Worm (Caenorhabditis elegans) whole organism, L4 larva: ENCODE data around the gene K09C4.1.

Experiments
- F49E8.2 ChIP-seq: sonication (generic microtip); optimal IDR thresholded peaks from 2 replicates; lab custom pipeline; 2016; ENCODE audit warnings: missing compliant biosample characterization, mild to moderate bottlenecking, missing genetic modification characterization, borderline replicate concordance
- ceh-32 ChIP-seq: sonication (generic microtip); optimal IDR thresholded peaks from 2 replicates; lab custom pipeline; 2016; ENCODE audit warnings: mild to moderate bottlenecking, missing genetic modification characterization, missing compliant biosample characterization; ENCODE audit not compliant: poor library complexity
- dpl-1 ChIP-seq: fragments of 150-350 bp; optimal IDR thresholded peaks from 2 replicates; lab custom pipeline; 2014; ENCODE audit warnings: missing biosample characterization, missing genetic modification reagents, missing genetic modification characterization
- lin-13 ChIP-seq: fragments of 150-350 bp; optimal IDR thresholded peaks from 2 replicates; lab custom pipeline; 2014; ENCODE audit warnings: missing biosample characterization, missing genetic modification reagents, missing genetic modification characterization
- lir-3 ChIP-seq: sonication (generic microtip); optimal IDR thresholded peaks from 2 replicates; lab custom pipeline; 2016; ENCODE audit warnings: mild to moderate bottlenecking, missing genetic modification characterization, missing compliant biosample characterization
- madf-9 ChIP-seq: fragments of 200-800 bp; sonication (Bioruptor generic); conservative IDR thresholded peaks from 2 replicates; pipeline ENCODE4 v1.3.6; 2022; ENCODE audit warnings: missing genetic modification reagents, missing genetic modification characterization, missing compliant biosample characterization
- mdt-29 ChIP-seq: fragments of 200-800 bp; sonication (Bioruptor generic); IDR thresholded peaks from 2 replicates; pipeline ENCODE4 v1.3.6; 2022; ENCODE audit warnings: missing genetic modification reagents, missing genetic modification characterization, missing compliant biosample characterization
- nhr-102 ChIP-seq: sonication (generic microtip); optimal IDR thresholded peaks from 2 replicates; lab custom pipeline; 2016; ENCODE audit warnings: mild to moderate bottlenecking, missing genetic modification characterization, moderate library complexity, missing compliant biosample characterization
- nhr-11 ChIP-seq: fragments of 150-350 bp; optimal IDR thresholded peaks from 2 replicates; lab custom pipeline; 2014; ENCODE audit warnings: missing biosample characterization, missing genetic modification characterization
- nhr-237 ChIP-seq: sonication (generic microtip); optimal IDR thresholded peaks from 2 replicates; lab custom pipeline; 2017; ENCODE audit warnings: missing biosample characterization, missing genetic modification characterization
- pqm-1 ChIP-seq: sonication (generic microtip); optimal IDR thresholded peaks from 2 replicates; lab custom pipeline; 2017; ENCODE audit warnings: missing biosample characterization, missing genetic modification characterization
- rbr-2 ChIP-seq: sonication (generic microtip); optimal IDR thresholded peaks from 2 replicates; lab custom pipeline; 2016; ENCODE audit warnings: missing genotype, missing genetic modification characterization, missing compliant biosample characterization
- zag-1 ChIP-seq: fragments of 150-350 bp; optimal IDR thresholded peaks from 2 replicates; lab custom pipeline; 2014; ENCODE audit warnings: missing biosample characterization, missing genetic modification characterization

The K09C4.1 gene

DNA sequence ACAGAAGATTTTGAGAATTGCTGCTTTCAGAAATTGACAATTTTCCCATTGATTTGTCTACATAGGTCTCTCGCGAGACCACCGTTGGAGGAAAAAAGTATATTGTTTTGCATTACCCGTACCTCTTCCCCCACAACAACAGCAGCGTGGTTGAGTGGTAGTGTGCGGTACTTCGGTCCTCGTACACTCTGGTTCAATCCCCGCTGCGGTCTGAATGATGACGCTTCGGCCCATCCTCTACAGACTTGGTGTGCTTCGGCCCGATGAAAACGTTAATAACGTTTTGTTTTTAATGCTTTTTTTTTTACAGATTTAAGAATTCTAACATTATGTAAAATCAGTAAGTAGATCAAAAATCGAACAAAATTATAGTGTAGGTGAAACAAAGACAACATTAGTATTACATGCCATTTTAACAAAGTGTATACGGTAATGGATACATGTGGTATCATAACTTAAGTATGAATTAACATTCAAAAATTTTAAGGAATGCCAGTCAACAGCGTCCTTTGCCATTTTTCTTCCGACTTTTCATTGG is 49.3 kb downstream of the K09C4.1 start, which contains the start of gene ZK816.3 (continued):
- TF ChIP-seq zag-1 (tag; lab: Kevin White, UChicago) (no peak), lir-3 (tag; lab: Kevin White, UChicago) (peak; percentile 26), mdt-29 (GFP tag; lab: Robert Waterston, UW) (no peak), F49E8.2 (tag; lab: Kevin White, UChicago) (no peak)

DNA sequence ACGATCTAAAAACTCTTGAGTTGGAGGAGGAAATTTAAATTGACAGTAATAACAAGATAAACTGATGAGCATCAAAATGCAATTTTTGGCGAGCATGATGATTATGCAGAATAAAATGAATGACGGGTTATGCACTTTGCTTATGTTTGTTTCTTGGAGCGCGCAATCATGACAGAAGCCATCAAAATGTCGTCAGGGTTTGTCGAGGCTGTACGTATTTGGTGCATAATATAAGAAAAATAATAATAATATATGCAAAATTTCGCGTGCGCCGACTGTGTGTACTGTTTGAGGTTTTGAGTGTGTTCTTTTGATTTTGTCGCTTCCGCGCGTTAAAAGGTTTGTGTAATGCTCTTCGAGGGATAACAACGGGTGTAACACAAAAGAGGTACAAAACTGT is 51.6 kb downstream of the K09C4.1 start, which contains the start of gene nspg-4:
Gene nspg-4 (minus strand): TSS at position 101 of the 400 bp plus-strand sequence.
- no peak for TF ChIP-seq lin-13 (GFP tag; lab: Kevin White, UChicago)
- no peak for TF ChIP-seq nhr-102 (tag; lab: Kevin White, UChicago)
- TF ChIP-seq nhr-11 (tag; lab: Kevin White, UChicago): no peak
- no peak for TF ChIP-seq dpl-1
- no peak for TF ChIP-seq ceh-32 (tag; lab: Kevin White, UChicago)
- TF ChIP-seq nhr-237 (tag; lab: Kevin White, UChicago): no peak
- no peak for TF ChIP-seq rbr-2 (tag; lab: Kevin White, UChicago)
- TF ChIP-seq pqm-1: no peak
- no peak for TF ChIP-seq madf-9 (GFP tag; lab: Robert Waterston, UW)
